Worm (Caenorhabditis elegans): ENCODE results near the gene str-101.

str-101 gene

DNA sequence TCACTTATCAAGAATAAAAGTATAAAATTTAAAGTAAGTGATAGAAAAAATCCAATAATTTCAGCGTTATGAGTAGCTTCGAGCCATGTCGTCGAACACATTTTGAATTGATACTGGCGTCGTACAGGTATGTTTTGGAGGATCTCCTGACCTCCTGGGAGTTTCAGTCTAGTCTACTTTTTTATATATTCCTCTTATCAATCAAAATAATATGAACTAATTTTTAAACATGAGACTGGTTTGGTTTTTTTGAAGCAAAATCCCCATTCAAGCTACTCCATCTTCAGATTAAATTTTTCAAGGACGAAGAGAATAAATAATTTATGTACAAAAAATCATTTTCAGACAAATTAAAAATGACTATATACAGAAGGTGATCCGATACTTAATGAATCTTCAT lies at the start of gene str-101:
str-101 (minus strand) TSS at position 101 of the 400 bp plus-strand sequence.
- TF ChIP-seq K09A11.1 (tag; optimal IDR thresholded peaks at IDR 0.05; ENCODE audit: insufficient read depth): no peak
- no peak for TF ChIP-seq Y22D7AL.16 (tag; optimal IDR thresholded peaks at IDR 0.05)
- no peak for TF ChIP-seq unc-55 (GFP tag; optimal IDR thresholded peaks at IDR 0.05)
- TF ChIP-seq hlh-13 (GFP tag; optimal IDR thresholded peaks at IDR 0.05): no peak
- no peak for TF ChIP-seq ceh-34 (tag; optimal IDR thresholded peaks at IDR 0.05)
- TF ChIP-seq che-1 (tag; optimal IDR thresholded peaks at IDR 0.05): no peak
- TF ChIP-seq ztf-16 (tag; optimal IDR thresholded peaks at IDR 0.05): no peak
- no peak for TF ChIP-seq ceh-19 (GFP tag; optimal IDR thresholded peaks at IDR 0.05)
- no peak for TF ChIP-seq pros-1 (tag; optimal IDR thresholded peaks at IDR 0.05)
- TF ChIP-seq ahr-1 (tag; optimal IDR thresholded peaks at IDR 0.05): no peak
- no peak for TF ChIP-seq nhr-232 (tag; optimal IDR thresholded peaks at IDR 0.05)
- TF ChIP-seq ceh-45 (GFP tag; IDR thresholded peaks at IDR 0.05): no peak
- TF ChIP-seq sox-2 (GFP tag; IDR thresholded peaks at IDR 0.05): no peak
- TF ChIP-seq elt-2 (tag; optimal IDR thresholded peaks at IDR 0.05): no peak
- TF ChIP-seq zip-5 (tag; optimal IDR thresholded peaks at IDR 0.05): no peak
- TF ChIP-seq tbx-7 (tag; optimal IDR thresholded peaks at IDR 0.05): no peak
- no peak for TF ChIP-seq ets-4 (tag; optimal IDR thresholded peaks at IDR 0.05)
- no peak for TF ChIP-seq unc-3 (GFP tag; conservative IDR thresholded peaks at IDR 0.05)
- no peak for TF ChIP-seq unc-3 (tag; optimal IDR thresholded peaks at IDR 0.05)
- no peak for TF ChIP-seq ceh-6 (GFP tag; optimal IDR thresholded peaks at IDR 0.05)

ce11 chrV:15758449-15758848 lies 46.7 kb upstream of the str-101 start, which contains the start of gene str-9:
TSS of gene str-9 (plus strand) at chrV:15758749.
- TF ChIP-seq ceh-48 (tag; optimal IDR thresholded peaks at IDR 0.05): no peak
- no peak for TF ChIP-seq unc-55 (GFP tag; optimal IDR thresholded peaks at IDR 0.05)
- no peak for TF ChIP-seq tbx-7 (tag; optimal IDR thresholded peaks at IDR 0.05)
- no peak for TF ChIP-seq rnt-1 (tag; optimal IDR thresholded peaks at IDR 0.05)
- no peak for TF ChIP-seq ceh-2 (tag; optimal IDR thresholded peaks at IDR 0.05)
- TF ChIP-seq ceh-22 (tag; optimal IDR thresholded peaks at IDR 0.05): no peak
- TF ChIP-seq mec-3 (tag; optimal IDR thresholded peaks at IDR 0.05; ENCODE audit: borderline replicate concordance): no peak
- TF ChIP-seq dve-1 (tag; optimal IDR thresholded peaks at IDR 0.05): no peak
- no peak for TF ChIP-seq elt-4 (tag; optimal IDR thresholded peaks at IDR 0.05)
- no peak for TF ChIP-seq fkh-6 (tag; optimal IDR thresholded peaks at IDR 0.05)
- no peak for TF ChIP-seq ref-2 (tag; optimal IDR thresholded peaks at IDR 0.05)
- no peak for TF ChIP-seq unc-3 (GFP tag; conservative IDR thresholded peaks at IDR 0.05)
- TF ChIP-seq unc-3 (tag; optimal IDR thresholded peaks at IDR 0.05): no peak
- TF ChIP-seq eyg-1 (tag; optimal IDR thresholded peaks at IDR 0.05): no peak
- TF ChIP-seq nhr-232 (tag; optimal IDR thresholded peaks at IDR 0.05): no peak
- TF ChIP-seq ets-4 (tag; optimal IDR thresholded peaks at IDR 0.05): no peak
- TF ChIP-seq hlh-13 (GFP tag; optimal IDR thresholded peaks at IDR 0.05): no peak
- no peak for TF ChIP-seq tbx-2 (tag; optimal IDR thresholded peaks at IDR 0.05)
- TF ChIP-seq fax-1 (tag; optimal IDR thresholded peaks at IDR 0.05): no peak
- TF ChIP-seq K09A11.1 (tag; optimal IDR thresholded peaks at IDR 0.05; ENCODE audit: insufficient read depth): no peak
- no peak for TF ChIP-seq ceh-18 (tag; optimal IDR thresholded peaks at IDR 0.05)

ce11 chrV:15757645-15758044 lies 45.8 kb upstream of the str-101 start:
- TF ChIP-seq nfya-1 (tag; optimal IDR thresholded peaks at IDR 0.05) (no peak), ceh-48 (tag; optimal IDR thresholded peaks at IDR 0.05) (no peak), C38D4.7 (GFP tag; optimal IDR thresholded peaks at IDR 0.05) (no peak), sox-2 (GFP tag; IDR thresholded peaks at IDR 0.05) (no peak), tbx-2 (tag; optimal IDR thresholded peaks at IDR 0.05) (no peak), unc-42 (tag; optimal IDR thresholded peaks at IDR 0.05) (no peak), pha-2 (tag; optimal IDR thresholded peaks at IDR 0.05) (no peak), ets-4 (tag; optimal IDR thresholded peaks at IDR 0.05) (no peak), fkh-6 (tag; optimal IDR thresholded peaks at IDR 0.05) (no peak), fkh-10 (GFP tag; optimal IDR thresholded peaks at IDR 0.05) (no peak)
